Fruit fly (Drosophila melanogaster): ENCODE results near the gene CG42570.

DNA sequence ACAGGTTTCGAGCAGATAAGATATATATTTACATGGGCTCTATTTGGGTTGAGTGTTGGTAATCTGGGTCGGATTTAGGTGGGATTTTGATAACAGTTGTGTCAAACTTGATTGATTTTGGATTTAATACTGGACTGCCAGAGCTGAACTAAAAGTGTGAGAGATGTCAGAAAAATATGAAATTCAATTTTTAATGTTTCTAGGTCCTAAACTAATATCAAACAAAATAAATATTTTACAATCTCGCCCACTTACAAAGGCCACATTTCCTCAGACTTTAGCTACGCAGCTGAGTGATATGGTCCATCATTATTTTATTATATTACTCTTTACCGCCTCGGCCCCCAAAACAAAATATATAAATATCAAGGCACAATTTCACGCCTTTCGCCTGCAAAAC is 9.2 kb downstream of the CG42570 start:
- no peak for TF ChIP-seq CG7928 (GFP tag; optimal IDR thresholded peaks at IDR 0.05)
- TF ChIP-seq exex (tag; optimal IDR thresholded peaks at IDR 0.05), result no peak
- TF ChIP-seq sqz (GFP tag; optimal IDR thresholded peaks at IDR 0.05), result no peak
